Worm (Caenorhabditis elegans): ENCODE measurements around the gene mfn-1.

Gene mfn-1

ce11 chrII:11473525-11474181 lies 1.8 kb upstream of the mfn-1 start, which contains the start of the genes metl-1 and W02B12.11 (continued):
- TF ChIP-seq pat-9 (tag; optimal IDR thresholded peaks at IDR 0.05): peak; percentile 50
- TF ChIP-seq ceh-48 (tag; optimal IDR thresholded peaks at IDR 0.05): peak; percentile 14
- TF ChIP-seq ref-2 (tag; optimal IDR thresholded peaks at IDR 0.05): peak; percentile 49
- TF ChIP-seq gmeb-2 (tag; optimal IDR thresholded peaks at IDR 0.05): no peak
- peak; percentile 50 for TF ChIP-seq sox-2 (GFP tag; IDR thresholded peaks at IDR 0.05)
- TF ChIP-seq fkh-10 (GFP tag; optimal IDR thresholded peaks at IDR 0.05): no peak
- TF ChIP-seq ceh-14 (tag; optimal IDR thresholded peaks at IDR 0.05): peak; percentile 20
- peak; percentile 26 for TF ChIP-seq Y22D7AL.16 (tag; optimal IDR thresholded peaks at IDR 0.05)
- no peak for TF ChIP-seq hlh-30 (tag; optimal IDR thresholded peaks at IDR 0.05; ENCODE audit: insufficient read depth)
- TF ChIP-seq syd-9 (tag; optimal IDR thresholded peaks at IDR 0.05): peak; percentile 34
- TF ChIP-seq elt-2 (tag; optimal IDR thresholded peaks at IDR 0.05): peak; percentile 66
- peak; percentile 31 for TF ChIP-seq pqm-1 (tag; optimal IDR thresholded peaks at IDR 0.05)
- TF ChIP-seq ceh-6 (GFP tag; optimal IDR thresholded peaks at IDR 0.05): no peak
- peak; percentile 63 for TF ChIP-seq madf-2 (tag; optimal IDR thresholded peaks at IDR 0.05)
- TF ChIP-seq sdc-2 (tag; optimal IDR thresholded peaks at IDR 0.05): peak; percentile 6
- TF ChIP-seq fax-1 (tag; optimal IDR thresholded peaks at IDR 0.05): peak; percentile 13
- TF ChIP-seq che-1 (tag; optimal IDR thresholded peaks at IDR 0.05): peak; percentile 13

ce11 chrII:11472542-11472941 lies 726 bp upstream of the mfn-1 start:
- no peak for TF ChIP-seq tbx-7 (tag; optimal IDR thresholded peaks at IDR 0.05)
- peak; percentile 75 for TF ChIP-seq elt-2 (tag; optimal IDR thresholded peaks at IDR 0.05)

- TF ChIP-seq ceh-14 (tag; optimal IDR thresholded peaks at IDR 0.05) (no peak), tbx-2 (tag; optimal IDR thresholded peaks at IDR 0.05) (no peak), ceh-31 (tag; optimal IDR thresholded peaks at IDR 0.05) (no peak), fkh-6 (tag; optimal IDR thresholded peaks at IDR 0.05) (no peak), K09A11.1 (tag; optimal IDR thresholded peaks at IDR 0.05; ENCODE audit: insufficient read depth) (no peak), ref-2 (tag; optimal IDR thresholded peaks at IDR 0.05) (no peak), pros-1 (tag; optimal IDR thresholded peaks at IDR 0.05) (no peak), unc-86 (tag; optimal IDR thresholded peaks at IDR 0.05) (no peak), npax-4 (tag; optimal IDR thresholded peaks at IDR 0.05) (no peak), elt-4 (tag; optimal IDR thresholded peaks at IDR 0.05) (no peak), pha-2 (tag; optimal IDR thresholded peaks at IDR 0.05) (no peak)
Observed at ce11 chrII:11469574-11470108, 2.2 kb downstream of the mfn-1 start, which contains the start of gene cisd-1. Gene cisd-1 (minus strand): TSS chrII:11469624.

ce11 chrII:11467541-11467940 lies 4.3 kb downstream of the mfn-1 start, which contains the start of gene klp-17:
Gene klp-17 (minus strand): TSS chrII:11467641.
- no peak for TF ChIP-seq lin-11 (tag; optimal IDR thresholded peaks at IDR 0.05)
- TF ChIP-seq mec-3 (tag; optimal IDR thresholded peaks at IDR 0.05; ENCODE audit: borderline replicate concordance): no peak
- TF ChIP-seq ceh-9 (tag; optimal IDR thresholded peaks at IDR 0.05): no peak
- TF ChIP-seq C38D4.7 (GFP tag; optimal IDR thresholded peaks at IDR 0.05): no peak
- TF ChIP-seq elt-2 (tag; optimal IDR thresholded peaks at IDR 0.05): no peak
- no peak for TF ChIP-seq sdc-2 (tag; optimal IDR thresholded peaks at IDR 0.05)

DNA sequence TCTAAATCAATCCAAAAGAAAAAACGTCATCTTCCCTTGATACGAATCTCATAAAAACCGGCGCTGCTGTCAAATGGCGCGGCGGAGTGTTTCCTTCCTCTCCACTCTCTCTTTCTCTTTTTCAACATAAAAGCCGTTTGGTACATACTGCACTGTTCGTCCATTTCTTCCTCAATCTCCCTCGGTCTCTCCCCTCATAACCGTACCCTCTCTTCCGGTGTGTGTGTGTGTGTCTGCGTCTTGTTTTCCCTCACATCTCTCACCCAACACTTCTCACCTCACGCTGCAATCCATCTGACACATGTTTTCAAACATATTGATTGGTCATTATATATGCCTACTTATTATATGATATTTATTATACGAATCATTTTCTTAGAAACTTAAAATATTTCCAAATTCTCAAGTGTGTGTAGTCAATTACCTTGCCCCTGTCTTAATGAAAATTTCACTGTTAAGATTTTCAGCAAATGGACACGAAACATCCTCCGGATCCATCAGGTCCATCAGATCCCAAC lies 7.3 kb downstream of the mfn-1 start, which contains the start of the genes aars-1 and rga-1:
aars-1 (minus strand) TSS at position 71 of the 518 bp plus-strand sequence.
rga-1 (plus strand) TSS at position 468 of the 518 bp plus-strand sequence.
- TF ChIP-seq ceh-45 (GFP tag; IDR thresholded peaks at IDR 0.05): no peak
- TF ChIP-seq ref-2 (tag; optimal IDR thresholded peaks at IDR 0.05): peak; percentile 43
- no peak for TF ChIP-seq K09A11.1 (tag; optimal IDR thresholded peaks at IDR 0.05; ENCODE audit: insufficient read depth)
- peak; percentile 67 for TF ChIP-seq nfya-1 (tag; optimal IDR thresholded peaks at IDR 0.05)
- TF ChIP-seq unc-55 (GFP tag; optimal IDR thresholded peaks at IDR 0.05): peak; percentile 55
- TF ChIP-seq hlh-30 (tag; optimal IDR thresholded peaks at IDR 0.05; ENCODE audit: insufficient read depth): peak; percentile 51
- peak; percentile 61 for TF ChIP-seq tbx-2 (tag; optimal IDR thresholded peaks at IDR 0.05)

Measured in whole organism, late embryonic.